Worm (Caenorhabditis elegans) whole organism, young adult: Measurements from ENCODE around the gene Y32F6A.5.
A peak's percentile ranks its signal among the peaks of the same experiment; 100 is the strongest.

ENCODE experiments used
- D2030.7 ChIP-seq: fragments of 200-800 bp; sonication (Bioruptor generic); IDR thresholded peaks from 2 replicates; pipeline ENCODE4 v1.3.6; 2022; ENCODE audit warnings: missing genetic modification reagents, missing genetic modification characterization, missing compliant biosample characterization
- F22D6.2 ChIP-seq: sonication (generic microtip); optimal IDR thresholded peaks from 2 replicates; lab custom pipeline; 2016; ENCODE audit warnings: mild to moderate bottlenecking, missing genetic modification characterization, missing compliant biosample characterization
- F23B12.7 ChIP-seq: sonication (generic microtip); optimal IDR thresholded peaks from 2 replicates; lab custom pipeline; 2017; ENCODE audit warnings: missing genetic modification characterization, mild to moderate bottlenecking, missing compliant biosample characterization, antibody characterized with exemption, moderate library complexity; ENCODE audit not compliant: insufficient read depth
- K11D2.4 ChIP-seq: fragments of 200-800 bp; sonication (Bioruptor generic); IDR thresholded peaks from 2 replicates; pipeline ENCODE4 v1.3.6; 2022; ENCODE audit warnings: missing genetic modification reagents, missing genetic modification characterization, missing compliant biosample characterization
- T07F8.4 ChIP-seq: sonication (generic microtip); optimal IDR thresholded peaks from 2 replicates; lab custom pipeline; 2016; ENCODE audit warnings: mild to moderate bottlenecking, missing genetic modification characterization, moderate library complexity, missing compliant biosample characterization
- Y53F4B.3 ChIP-seq: fragments of 200-800 bp; sonication (Bioruptor generic); IDR thresholded peaks from 2 replicates; pipeline ENCODE4 v1.3.6; 2022; ENCODE audit warnings: missing genetic modification reagents, missing genetic modification characterization, missing compliant biosample characterization
- Y56A3A.18 ChIP-seq: fragments of 200-800 bp; sonication (Bioruptor generic); IDR thresholded peaks from 2 replicates; pipeline ENCODE4 v1.3.6; 2022; ENCODE audit warnings: missing genetic modification reagents, missing genetic modification characterization, missing compliant biosample characterization
- ama-1 ChIP-seq, 3 experiments: fragments of 150-350 bp in 1 of 3; sonication (generic microtip) in 2 of 3; optimal IDR thresholded peaks; 2 replicates each; lab custom pipeline; 2014 to 2018; ENCODE audit warnings: missing biosample characterization in 2 of 3, missing genetic modification characterization in 2 of 3, missing genetic modification reagents in 2 of 3
- atf-7 ChIP-seq: sonication (generic microtip); optimal IDR thresholded peaks from 2 replicates; lab custom pipeline; 2017; ENCODE audit warnings: mild to moderate bottlenecking, missing genetic modification characterization, missing compliant biosample characterization
- attf-3 ChIP-seq: fragments of 200-800 bp; sonication (Bioruptor generic); conservative IDR thresholded peaks from 2 replicates; pipeline ENCODE4 v1.3.6; 2022; ENCODE audit warnings: missing genetic modification reagents, missing genetic modification characterization, missing compliant biosample characterization
- attf-5 ChIP-seq: fragments of 200-800 bp; sonication (Bioruptor generic); optimal IDR thresholded peaks from 2 replicates; lab custom pipeline; 2018; ENCODE audit warnings: mild to moderate bottlenecking, missing genetic modification characterization, missing compliant biosample characterization
- bed-2 ChIP-seq: fragments of 200-800 bp; sonication (Bioruptor generic); IDR thresholded peaks from 2 replicates; pipeline ENCODE4 v1.3.6; 2022; ENCODE audit warnings: missing genetic modification reagents, missing genetic modification characterization, missing compliant biosample characterization
- ccch-3 ChIP-seq: fragments of 200-800 bp; sonication (Bioruptor generic); optimal IDR thresholded peaks from 2 replicates; lab custom pipeline; 2018; ENCODE audit warnings: mild to moderate bottlenecking, missing genetic modification characterization, missing compliant biosample characterization
- cebp-1 ChIP-seq, 2 experiments: fragments of 200-800 bp in 1 of 2; sonication (Bioruptor generic) in 1 of 2; sonication (generic microtip) in 1 of 2; IDR thresholded peaks in 1 of 2; optimal IDR thresholded peaks in 1 of 2; 2 replicates each; pipeline versions ENCODE4 v1.3.6 to Lab custom; 2017 to 2022; ENCODE audit warnings: missing compliant biosample characterization in 2 of 2, missing genetic modification characterization in 2 of 2, mild to moderate bottlenecking in 1 of 2, missing genetic modification reagents in 1 of 2, moderate library complexity in 1 of 2
- chd-7 ChIP-seq: sonication (generic microtip); optimal IDR thresholded peaks from 2 replicates; lab custom pipeline; 2016; ENCODE audit warnings: mild to moderate bottlenecking, missing genetic modification characterization, moderate library complexity, missing compliant biosample characterization
- dox-1 ChIP-seq: fragments of 200-800 bp; sonication (Bioruptor generic); IDR thresholded peaks from 2 replicates; pipeline ENCODE4 v1.3.6; 2022; ENCODE audit warnings: missing genetic modification reagents, missing genetic modification characterization, missing compliant biosample characterization
- dpl-1 ChIP-seq: fragments of 150-350 bp; optimal IDR thresholded peaks from 2 replicates; lab custom pipeline; 2014; ENCODE audit warnings: missing biosample characterization, missing genetic modification reagents, missing genetic modification characterization
- efl-1 ChIP-seq: fragments of 150-350 bp; optimal IDR thresholded peaks from 2 replicates; lab custom pipeline; 2014; ENCODE audit warnings: missing biosample characterization, missing genetic modification reagents, missing genetic modification characterization
- ets-4 ChIP-seq: fragments of 200-800 bp; sonication (Bioruptor generic); optimal IDR thresholded peaks from 2 replicates; lab custom pipeline; 2018; ENCODE audit warnings: mild to moderate bottlenecking, missing genetic modification characterization, missing compliant biosample characterization
- fkh-3 ChIP-seq: sonication (generic microtip); optimal IDR thresholded peaks from 2 replicates; lab custom pipeline; 2016; ENCODE audit warnings: mild to moderate bottlenecking, missing genetic modification characterization, missing compliant biosample characterization
- hmg-1.2 ChIP-seq: fragments of 200-800 bp; sonication (Bioruptor generic); IDR thresholded peaks from 2 replicates; pipeline ENCODE4 v1.3.6; 2022; ENCODE audit warnings: missing genetic modification reagents, missing genetic modification characterization, missing compliant biosample characterization
- let-526 ChIP-seq: fragments of 200-800 bp; sonication (Bioruptor generic); IDR thresholded peaks from 2 replicates; pipeline ENCODE4 v1.3.6; 2022; ENCODE audit warnings: missing genetic modification reagents, missing genetic modification characterization, missing compliant biosample characterization
- let-607 ChIP-seq, 2 experiments: fragments of 200-800 bp in 1 of 2; sonication (Bioruptor generic) in 1 of 2; sonication (generic microtip) in 1 of 2; optimal IDR thresholded peaks; 2 replicates each; lab custom pipeline; 2016 to 2018; ENCODE audit warnings: mild to moderate bottlenecking in 2 of 2, missing compliant biosample characterization in 2 of 2, missing genetic modification characterization in 2 of 2, moderate library complexity in 2 of 2, missing genotype in 1 of 2
- lin-26 ChIP-seq: fragments of 200-800 bp; sonication (Bioruptor generic); IDR thresholded peaks from 2 replicates; pipeline ENCODE4 v1.3.6; 2022; ENCODE audit warnings: missing genetic modification reagents, missing genetic modification characterization, missing compliant biosample characterization
- lin-54 ChIP-seq: fragments of 200-800 bp; sonication (Bioruptor generic); optimal IDR thresholded peaks from 2 replicates; lab custom pipeline; 2018; ENCODE audit warnings: mild to moderate bottlenecking, missing genetic modification characterization, missing compliant biosample characterization
- lsl-1 ChIP-seq: fragments of 200-800 bp; sonication (Bioruptor generic); optimal IDR thresholded peaks from 2 replicates; lab custom pipeline; 2018; ENCODE audit warnings: mild to moderate bottlenecking, missing genetic modification characterization, moderate library complexity, missing compliant biosample characterization
- lsy-27 ChIP-seq: sonication (generic microtip); optimal IDR thresholded peaks from 2 replicates; lab custom pipeline; 2017; ENCODE audit warnings: missing genetic modification characterization, mild to moderate bottlenecking, missing compliant biosample characterization, antibody characterized with exemption, missing genotype, borderline replicate concordance; ENCODE audit not compliant: insufficient read depth
- madf-8 ChIP-seq: fragments of 200-800 bp; sonication (Bioruptor generic); conservative IDR thresholded peaks from 2 replicates; pipeline ENCODE4 v1.3.6; 2022; ENCODE audit warnings: missing genetic modification reagents, missing genetic modification characterization, missing compliant biosample characterization
- nhr-27 ChIP-seq: fragments of 200-800 bp; sonication (Bioruptor generic); optimal IDR thresholded peaks from 2 replicates; lab custom pipeline; 2018; ENCODE audit warnings: mild to moderate bottlenecking, missing genetic modification characterization, moderate library complexity, missing compliant biosample characterization
- nhr-80 ChIP-seq: sonication (generic microtip); optimal IDR thresholded peaks from 2 replicates; lab custom pipeline; 2016; ENCODE audit warnings: missing genetic modification characterization, missing compliant biosample characterization
- rec-8 ChIP-seq, 2 experiments: sonication (generic microtip); optimal IDR thresholded peaks; 2 replicates each; lab custom pipeline; 2016; ENCODE audit warnings: mild to moderate bottlenecking in 2 of 2, missing genetic modification characterization in 2 of 2, missing genetic modification reagents in 2 of 2, missing genotype in 2 of 2, missing biosample characterization in 1 of 2, missing compliant biosample characterization in 1 of 2, moderate library complexity in 1 of 2
- rpc-1 ChIP-seq, 2 experiments: fragments of 150-350 bp in 1 of 2; sonication (generic microtip) in 1 of 2; optimal IDR thresholded peaks; 2 replicates each; lab custom pipeline; 2014 to 2018; ENCODE audit warnings: missing biosample characterization in 1 of 2, missing genetic modification characterization in 1 of 2, missing genetic modification reagents in 1 of 2, missing genotype in 1 of 2
- sdz-38 ChIP-seq: sonication (generic microtip); optimal IDR thresholded peaks from 2 replicates; lab custom pipeline; 2016; ENCODE audit warnings: missing genotype, missing genetic modification characterization, missing compliant biosample characterization
- sea-2 ChIP-seq: fragments of 200-800 bp; sonication (Bioruptor generic); IDR thresholded peaks from 2 replicates; pipeline ENCODE4 v1.3.6; 2022; ENCODE audit warnings: missing genetic modification characterization, missing compliant biosample characterization
- somi-1 ChIP-seq: fragments of 200-800 bp; sonication (Bioruptor generic); optimal IDR thresholded peaks from 2 replicates; lab custom pipeline; 2018; ENCODE audit warnings: mild to moderate bottlenecking, missing genetic modification characterization, missing compliant biosample characterization
- tbp1 ChIP-seq: fragments of 200-800 bp; sonication (Bioruptor generic); optimal IDR thresholded peaks from 2 replicates; lab custom pipeline; 2018; ENCODE audit warnings: mild to moderate bottlenecking, missing genetic modification characterization, missing compliant biosample characterization
- unc-130 ChIP-seq: sonication (generic microtip); optimal IDR thresholded peaks from 2 replicates; lab custom pipeline; 2016; ENCODE audit warnings: missing genetic modification reagents, missing genetic modification characterization, missing compliant biosample characterization
- xnd-1 ChIP-seq: sonication (generic microtip); optimal IDR thresholded peaks from 2 replicates; lab custom pipeline; 2016; ENCODE audit warnings: missing genotype, missing genetic modification reagents, missing genetic modification characterization, missing compliant biosample characterization
- ztf-26 ChIP-seq: sonication (generic microtip); optimal IDR thresholded peaks from 2 replicates; lab custom pipeline; 2017; ENCODE audit warnings: missing genetic modification characterization, missing compliant biosample characterization
- ztf-6 ChIP-seq: fragments of 200-800 bp; sonication (Bioruptor generic); IDR thresholded peaks from 2 replicates; pipeline ENCODE4 v1.3.6; 2022; ENCODE audit warnings: missing genetic modification reagents, missing genetic modification characterization, missing compliant biosample characterization

Y32F6A.5 gene

DNA sequence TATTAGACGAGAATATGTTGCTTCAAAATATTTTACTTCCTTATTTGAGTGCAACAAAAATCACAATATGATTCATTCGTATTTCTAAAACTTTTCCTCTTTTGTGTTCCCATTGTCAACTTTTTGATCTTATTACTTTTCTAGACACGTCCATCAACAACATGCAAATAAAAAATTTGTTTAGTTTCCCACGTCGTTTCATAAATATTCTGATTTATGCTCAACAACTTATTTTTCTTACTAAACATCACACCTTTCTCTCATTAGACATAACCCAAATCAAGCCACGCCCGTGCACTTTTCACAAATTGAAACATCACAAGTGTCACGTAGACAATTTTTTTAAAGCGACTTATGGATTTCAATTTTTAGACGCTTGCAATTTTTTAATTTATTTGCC, 16.4 kb upstream of the Y32F6A.5 start:
- TF ChIP-seq attf-3 (GFP tag; lab: Robert Waterston, UW) = no peak
- TF ChIP-seq bed-2 = no peak
- TF ChIP-seq dpl-1 (GFP tag; lab: Kevin White, UChicago) = no peak
- TF ChIP-seq D2030.7 (GFP tag; lab: Robert Waterston, UW) = no peak
- no peak for TF ChIP-seq let-526
- TF ChIP-seq rec-8 (tag; optimal IDR thresholded peaks at IDR 0.05; lab: Kevin White, UChicago) = no peak
- TF ChIP-seq lsy-27 = no peak
- no peak for TF ChIP-seq ztf-6
- no peak for TF ChIP-seq lsl-1 (GFP tag; lab: Kevin White, UChicago)
- no peak for TF ChIP-seq T07F8.4 (tag; lab: Kevin White, UChicago)
- no peak for TF ChIP-seq F22D6.2 (tag; lab: Kevin White, UChicago)
- no peak for TF ChIP-seq attf-5 (GFP tag; lab: Kevin White, UChicago)
- TF ChIP-seq sea-2 (GFP tag; lab: Robert Waterston, UW) = no peak
- no peak for TF ChIP-seq xnd-1
- no peak for TF ChIP-seq unc-130 (GFP tag; lab: Kevin White, UChicago)
- TF ChIP-seq sdz-38 = no peak
- no peak for TF ChIP-seq F23B12.7 (tag; lab: Kevin White, UChicago)
- TF ChIP-seq Y56A3A.18 (GFP tag; lab: Robert Waterston, UW) = no peak
- TF ChIP-seq efl-1 = no peak
- no peak for TF ChIP-seq rpc-1 (optimal IDR thresholded peaks at IDR 0.05; lab: Kevin White, UChicago)
- TF ChIP-seq rpc-1 (tag; optimal IDR thresholded peaks at IDR 0.05; lab: Kevin White, UChicago) = no peak

ce11 chrV:10468709-10469108, 15.3 kb upstream of the Y32F6A.5 start:
- TF ChIP-seq let-526 (no peak), ama-1 (optimal IDR thresholded peaks at IDR 0.05; lab: Kevin White, UChicago) (peak; percentile 44), ama-1 (GFP tag; optimal IDR thresholded peaks at IDR 0.05; lab: Kevin White, UChicago) (no peak)

DNA sequence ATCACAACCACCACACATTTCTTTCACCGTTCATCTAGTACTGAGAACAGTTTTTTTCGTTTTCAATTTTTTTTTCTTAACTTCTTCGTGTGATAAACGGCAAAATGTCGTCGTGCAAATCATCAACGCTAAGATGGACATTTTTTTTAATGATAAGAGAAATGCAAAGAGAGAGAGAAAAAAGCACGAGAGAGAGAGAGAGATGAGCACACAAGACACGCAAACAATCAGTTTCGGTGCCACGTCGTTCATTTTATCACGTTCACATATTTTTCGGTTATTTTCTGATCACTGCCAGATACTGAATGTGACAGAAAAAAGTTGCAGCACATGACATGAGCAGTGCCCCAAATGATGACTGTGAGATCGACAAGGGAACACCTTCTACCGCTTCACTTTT, 14.8 kb upstream of the Y32F6A.5 start, which contains the start of gene egl-9:
Gene egl-9 (plus strand): TSS at position 328 of the 400 bp plus-strand sequence.
- TF ChIP-seq ets-4 (GFP tag; lab: Kevin White, UChicago) (peak; percentile 9), Y53F4B.3 (GFP tag; lab: Robert Waterston, UW) (no peak), fkh-3 (tag; lab: Kevin White, UChicago) (no peak), ccch-3 (GFP tag; lab: Kevin White, UChicago) (no peak), ztf-26 (tag; lab: Kevin White, UChicago) (peak; percentile 26), madf-8 (GFP tag; lab: Robert Waterston, UW) (no peak), tbp1 (peak; percentile 32), hmg-1.2 (0 out of 2 replicates have a peak, but pooled peaks have one; percentile 12), lin-26 (GFP tag; lab: Robert Waterston, UW) (0 out of 2 replicates have a peak, but pooled peaks have one; percentile 38), nhr-80 (tag; lab: Kevin White, UChicago) (peak; percentile 86), K11D2.4 (GFP tag; lab: Robert Waterston, UW) (peak; percentile 12; the same call in 1 of the 2 replicates), attf-5 (GFP tag; lab: Kevin White, UChicago) (peak; percentile 37), somi-1 (GFP tag; lab: Kevin White, UChicago) (peak; percentile 22), unc-130 (GFP tag; lab: Kevin White, UChicago) (no peak), chd-7 (tag; lab: Kevin White, UChicago) (peak; percentile 60), ama-1 (optimal IDR thresholded peaks at IDR 0.05; lab: Kevin White, UChicago) (peak; percentile 87), ama-1 (GFP tag; optimal IDR thresholded peaks at IDR 0.05; lab: Kevin White, UChicago) (no peak), nhr-27 (tag; lab: Kevin White, UChicago) (no peak), cebp-1 (GFP tag; IDR thresholded peaks at IDR 0.05; lab: Robert Waterston, UW) (no peak), cebp-1 (tag; optimal IDR thresholded peaks at IDR 0.05; lab: Kevin White, UChicago) (peak; percentile 27), atf-7 (tag; lab: Kevin White, UChicago) (peak; percentile 39), let-607 (tag; optimal IDR thresholded peaks at IDR 0.05; lab: Kevin White, UChicago) (peak; percentile 15 to 57), dox-1 (GFP tag; lab: Robert Waterston, UW) (peak; percentile 70), lin-54 (GFP tag; lab: Kevin White, UChicago) (peak; percentile 13)
